Worm (Caenorhabditis elegans) whole organism, dauer: ENCODE data around the gene C01G12.9.

Experiments
- unc-62 ChIP-seq: sonication (generic microtip); optimal IDR thresholded peaks from 2 replicates; lab custom pipeline; 2017; ENCODE audit warnings: missing biosample characterization, missing genetic modification reagents, missing genetic modification characterization

C01G12.9 gene

ce11 chrII:14582206-14582605 lies 3.4 kb downstream of the C01G12.9 start, which contains the start of gene C01G12.3:
Gene C01G12.3 (minus strand): TSS chrII:14582306.
- no peak for TF ChIP-seq unc-62 (GFP tag; lab: Kevin White, UChicago)

DNA sequence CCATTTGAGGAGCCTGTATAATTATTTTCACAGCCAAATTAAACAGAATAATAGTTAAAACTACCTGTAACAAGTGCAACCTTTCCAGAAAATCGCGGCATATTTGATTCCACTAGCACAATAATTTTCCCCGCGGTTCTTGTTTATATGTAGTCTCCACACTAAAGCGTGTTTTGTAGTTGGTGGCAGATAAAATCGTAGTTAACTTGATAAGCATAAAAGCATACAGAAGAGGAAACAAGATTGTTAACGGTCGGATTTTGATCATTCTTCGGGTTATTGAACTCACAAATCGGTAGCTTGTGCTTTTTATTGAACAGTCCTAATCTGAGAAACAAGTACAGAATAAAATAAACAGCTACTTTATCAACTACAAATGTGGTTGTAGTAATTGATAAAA lies 8.6 kb downstream of the C01G12.9 start, which contains the start of gene C01G12.5:
Gene C01G12.5 (minus strand): TSS at position 101 of the 400 bp plus-strand sequence.
- no peak for TF ChIP-seq unc-62 (GFP tag; lab: Kevin White, UChicago)

DNA sequence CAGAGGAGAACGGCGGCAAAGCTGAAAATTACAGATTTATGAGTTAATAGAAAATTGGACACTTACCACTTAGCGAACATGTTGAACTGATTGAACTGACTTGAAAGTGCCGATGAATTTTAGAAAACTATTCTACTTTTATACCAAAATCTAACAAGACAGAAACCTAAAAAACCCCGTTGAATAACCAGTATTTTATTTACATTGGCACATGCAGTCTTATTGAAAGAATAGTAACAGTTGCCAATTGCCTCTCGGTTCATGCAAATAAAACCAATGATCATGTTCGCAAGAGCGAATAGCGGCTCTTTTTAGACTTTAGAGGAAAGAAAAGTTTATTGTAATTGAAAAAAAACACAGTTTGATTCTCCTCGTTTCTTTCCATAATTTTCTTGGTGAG lies 9.3 kb downstream of the C01G12.9 start, which contains the start of gene nspb-10:
Gene nspb-10 (minus strand): TSS at position 101 of the 400 bp plus-strand sequence.
- TF ChIP-seq unc-62 (GFP tag; lab: Kevin White, UChicago), result no peak

DNA sequence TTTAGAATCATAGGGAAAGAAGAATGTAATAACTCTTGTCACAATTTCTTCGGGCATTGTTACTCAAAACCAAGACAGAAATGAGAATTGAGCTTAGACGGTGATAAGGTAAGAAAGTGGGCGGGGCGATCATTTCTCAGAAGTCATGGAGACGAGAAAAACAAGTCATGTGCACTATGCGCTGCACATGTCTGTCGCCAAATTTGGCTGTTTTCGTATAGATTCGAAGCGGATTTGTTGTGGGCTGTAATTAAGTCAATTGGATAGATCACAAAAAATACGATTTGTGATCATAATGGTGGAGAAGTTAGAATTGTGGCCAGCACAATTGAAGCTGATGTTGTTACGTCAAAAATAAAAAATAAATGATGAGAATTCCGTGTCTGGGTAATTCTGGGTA lies 12.9 kb downstream of the C01G12.9 start, which contains the start of gene C01G12.7:
Gene C01G12.7 (minus strand): TSS at position 195 of the 400 bp plus-strand sequence.
- TF ChIP-seq unc-62 (GFP tag; lab: Kevin White, UChicago), result no peak

ce11 chrII:14592629-14593028 lies 13.8 kb downstream of the C01G12.9 start:
- TF ChIP-seq unc-62 (GFP tag; lab: Kevin White, UChicago), result no peak

ce11 chrII:14593281-14593680 lies 14.5 kb downstream of the C01G12.9 start, which contains the start of gene catp-4:
Gene catp-4 (plus strand): TSS chrII:14593581.
- no peak for TF ChIP-seq unc-62 (GFP tag; lab: Kevin White, UChicago)

DNA sequence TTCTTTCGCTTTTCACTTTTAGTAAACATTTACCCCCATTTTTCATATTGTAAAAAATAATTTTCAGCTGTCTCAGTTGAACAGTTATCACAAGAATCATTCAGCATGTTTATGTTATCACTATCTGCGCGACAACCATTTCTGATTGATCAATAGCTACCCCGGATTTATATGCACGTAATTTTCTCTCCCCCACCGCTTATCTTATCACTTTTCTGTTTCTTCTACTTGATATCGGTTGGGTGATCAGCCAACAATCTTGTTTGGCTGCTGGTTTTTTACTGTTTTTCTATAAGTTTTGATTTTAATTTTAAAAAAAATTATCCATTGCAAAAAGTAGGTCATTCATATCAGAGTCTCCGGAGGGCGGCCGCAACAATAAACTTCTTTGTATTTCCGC lies 19.0 kb downstream of the C01G12.9 start:
- no peak for TF ChIP-seq unc-62 (GFP tag; lab: Kevin White, UChicago)

DNA sequence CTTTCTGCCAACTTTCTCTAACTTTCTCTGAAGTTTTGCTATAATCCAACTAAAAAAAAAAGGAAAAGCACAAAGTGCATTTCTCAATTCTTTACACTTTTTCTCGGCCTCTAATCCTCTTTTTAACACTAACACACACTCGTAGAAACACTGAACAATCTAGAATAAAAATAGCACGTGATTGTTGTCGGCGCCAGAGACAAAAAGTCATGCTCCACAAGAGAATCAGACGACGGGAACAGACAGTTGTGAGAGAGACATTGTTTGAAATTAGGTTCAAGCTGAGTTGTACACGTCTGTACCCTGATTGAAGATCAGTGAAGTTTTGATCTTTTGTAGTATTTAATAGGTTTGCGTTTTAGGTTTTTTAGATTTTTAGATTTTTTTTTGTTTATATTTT lies 19.6 kb downstream of the C01G12.9 start:
- no peak for TF ChIP-seq unc-62 (GFP tag; lab: Kevin White, UChicago)

DNA sequence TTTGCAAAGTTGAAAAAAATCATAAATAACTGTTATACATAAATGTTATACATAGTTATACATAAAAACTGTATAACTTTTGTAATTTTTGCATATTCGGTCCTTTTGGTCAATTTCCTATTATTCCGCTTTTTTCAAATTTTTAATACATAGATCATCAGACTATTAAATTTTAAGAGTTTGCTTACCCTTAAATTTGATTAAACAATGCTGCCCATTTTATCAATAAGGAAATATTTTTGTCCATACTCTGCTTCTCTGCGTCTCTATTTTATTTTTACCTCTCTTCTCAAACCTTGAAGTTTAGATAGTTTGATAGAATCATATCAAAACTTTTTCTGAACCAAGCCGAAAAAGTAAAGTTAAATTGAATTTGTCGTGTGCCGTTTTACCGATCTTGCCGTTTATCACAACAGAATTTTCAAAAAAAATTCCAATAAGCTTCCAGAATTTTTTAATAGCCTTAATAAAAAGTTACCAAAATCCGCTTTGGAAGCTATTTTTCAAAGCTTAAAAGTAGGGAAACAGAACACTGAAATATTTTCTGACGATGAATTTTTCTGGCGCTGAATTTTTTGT lies 20.6 kb downstream of the C01G12.9 start:
- no peak for TF ChIP-seq unc-62 (GFP tag; lab: Kevin White, UChicago)

DNA sequence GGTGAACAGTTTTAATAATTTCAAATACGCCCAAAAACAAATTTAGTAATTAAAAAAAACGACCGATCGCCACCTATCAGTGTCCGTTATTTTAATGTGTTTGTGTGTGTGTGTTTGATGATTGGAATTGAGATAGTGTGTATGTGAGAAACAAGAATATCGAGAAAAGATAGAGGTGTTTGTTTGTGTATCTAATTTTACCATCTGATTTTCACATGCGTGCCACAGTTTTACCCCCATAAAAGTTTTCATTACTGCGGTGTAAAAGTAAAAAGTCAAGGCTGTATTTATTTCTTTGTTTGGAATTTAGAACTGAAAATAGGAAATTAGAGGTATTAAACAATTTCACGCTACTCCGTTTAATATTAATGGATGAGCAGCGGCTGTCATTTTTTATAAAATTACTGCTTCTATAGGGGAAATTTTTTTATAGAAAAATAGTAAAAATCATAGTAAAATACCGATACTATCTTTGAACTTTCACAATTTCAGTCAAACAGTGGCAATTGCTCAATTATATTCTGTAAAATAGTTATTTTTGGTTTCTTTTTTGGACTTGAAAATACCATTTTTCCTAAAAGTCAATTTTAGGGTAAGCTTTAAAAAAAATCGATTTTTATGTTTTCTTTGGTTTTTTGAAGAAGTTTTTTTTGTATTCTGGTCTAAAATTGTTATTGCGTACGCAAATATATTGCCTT lies 21.3 kb downstream of the C01G12.9 start:
- no peak for TF ChIP-seq unc-62 (GFP tag; lab: Kevin White, UChicago)

DNA sequence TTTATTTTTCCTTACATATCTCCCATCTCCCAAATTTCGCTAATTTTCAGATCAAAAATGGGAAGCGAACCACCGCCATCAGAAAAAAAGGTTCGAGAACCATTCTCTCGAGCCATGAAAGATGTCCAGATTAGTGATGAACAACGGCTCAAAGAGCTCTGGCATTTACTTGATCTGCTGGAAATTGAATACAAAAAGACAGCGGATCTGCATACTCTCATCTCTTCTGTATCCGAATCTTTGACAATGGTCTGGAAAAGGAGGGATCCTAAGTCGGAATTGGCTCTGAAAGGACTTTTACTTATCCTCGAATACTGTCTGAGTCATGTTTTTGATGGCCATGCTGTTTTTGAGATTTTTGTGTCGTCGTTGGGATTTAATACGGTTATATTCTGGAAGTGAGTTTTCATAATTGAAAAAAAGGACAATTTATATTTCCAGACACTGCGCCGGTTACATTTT lies 22.1 kb downstream of the C01G12.9 start, which contains the start of gene tps-2:
Gene tps-2 (plus strand): TSS at position 51 of the 462 bp plus-strand sequence.
- TF ChIP-seq unc-62 (GFP tag; lab: Kevin White, UChicago), result no peak

ce11 chrII:14602735-14603134 lies 23.9 kb downstream of the C01G12.9 start:
- TF ChIP-seq unc-62 (GFP tag; lab: Kevin White, UChicago), result no peak

- no peak for TF ChIP-seq unc-62 (GFP tag; lab: Kevin White, UChicago)
Observed at ce11 chrII:14604261-14604660, 25.4 kb downstream of the C01G12.9 start.

ce11 chrII:14605026-14605425 lies 26.2 kb downstream of the C01G12.9 start:
- TF ChIP-seq unc-62 (GFP tag; lab: Kevin White, UChicago), result no peak

DNA sequence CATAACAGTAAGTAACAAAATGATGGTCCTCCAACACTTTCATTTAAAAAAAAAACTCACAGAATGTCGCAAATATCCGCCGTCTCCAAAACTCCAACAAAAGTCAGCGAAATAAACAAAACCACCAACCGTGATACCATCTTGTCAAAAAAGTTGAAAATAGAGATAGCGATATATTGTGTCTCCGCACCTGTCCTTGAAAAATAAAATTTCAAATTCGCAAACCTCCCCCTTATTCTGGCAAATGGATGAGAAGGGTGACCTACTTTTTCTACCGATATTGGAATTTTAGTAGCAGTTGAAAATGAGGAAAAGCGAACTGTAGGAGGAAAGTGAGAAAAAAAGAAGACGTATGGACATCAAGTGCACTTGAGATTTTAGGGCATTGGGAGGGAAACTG lies 26.7 kb downstream of the C01G12.9 start, which contains the start of gene F19H8.2:
Gene F19H8.2 (minus strand): TSS at position 391 of the 400 bp plus-strand sequence.
- TF ChIP-seq unc-62 (GFP tag; lab: Kevin White, UChicago), result no peak

DNA sequence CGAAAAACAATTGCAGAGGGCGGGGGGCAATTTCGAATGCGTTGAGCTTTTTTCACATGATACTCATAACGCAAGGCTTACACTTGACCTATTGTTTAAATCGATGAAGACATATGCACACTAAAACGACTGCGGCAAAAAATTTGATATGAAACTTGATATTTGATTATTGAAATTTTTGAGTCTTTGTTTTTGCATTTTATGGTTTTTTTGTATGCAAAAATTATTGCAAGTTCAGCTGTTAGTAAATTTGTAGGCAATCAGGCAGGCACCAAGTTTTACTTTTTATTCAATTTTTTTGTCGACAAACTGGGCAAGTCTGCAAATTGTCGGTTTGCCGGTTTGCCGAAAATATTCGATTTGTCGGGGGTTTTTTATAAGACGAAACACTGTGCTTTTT lies 27.4 kb downstream of the C01G12.9 start, which contains the start of gene arl-3:
Gene arl-3 (plus strand): TSS at position 301 of the 400 bp plus-strand sequence.
- no peak for TF ChIP-seq unc-62 (GFP tag; lab: Kevin White, UChicago)
